Worm (Caenorhabditis elegans) whole organism, L4 larva: ENCODE results near the gene F11D5.7.

Experiments
- Y48G9A.11 ChIP-seq: fragments of 200-800 bp; sonication (Bioruptor generic); IDR thresholded peaks from 2 replicates; pipeline ENCODE4 v1.3.6; 2022; ENCODE audit warnings: missing genetic modification reagents, missing genetic modification characterization, missing compliant biosample characterization
- daf-19 ChIP-seq: fragments of 200-800 bp; sonication (Bioruptor generic); conservative IDR thresholded peaks from 2 replicates; pipeline ENCODE4 v1.3.6; 2022; ENCODE audit warnings: missing genetic modification characterization, missing compliant biosample characterization
- nhr-11 ChIP-seq: fragments of 150-350 bp; optimal IDR thresholded peaks from 2 replicates; lab custom pipeline; 2014; ENCODE audit warnings: missing biosample characterization, missing genetic modification characterization
- snpc-4 ChIP-seq: fragments of 150-350 bp; optimal IDR thresholded peaks from 2 replicates; lab custom pipeline; 2014; ENCODE audit warnings: missing biosample characterization, missing genetic modification characterization
- unc-62 ChIP-seq, 3 experiments: fragments of 150-350 bp in 1 of 3; sonication (generic microtip); optimal IDR thresholded peaks in 2 of 3; peaks in 1 of 3; 1 replicate in 1 of 3; 2 replicates in 2 of 3; lab custom pipeline; 2014 to 2017; ENCODE audit warnings: missing biosample characterization in 3 of 3, missing genetic modification characterization in 3 of 3, missing genetic modification reagents in 3 of 3, missing genotype in 1 of 3
- zip-2 ChIP-seq: fragments of 150-350 bp; optimal IDR thresholded peaks from 2 replicates; lab custom pipeline; 2014; ENCODE audit warnings: missing biosample characterization, missing genetic modification characterization

ce11 chrX:3290147-3290546 is 14.0 kb upstream of the F11D5.7 start:
- no peak for TF ChIP-seq zip-2 (tag; lab: Kevin White, UChicago)
- TF ChIP-seq daf-19 (GFP tag; lab: Robert Waterston, UW): no peak
- TF ChIP-seq Y48G9A.11: no peak
- TF ChIP-seq unc-62 (GFP tag; optimal IDR thresholded peaks at IDR 0.05 in 1 of 2; lab: Kevin White, UChicago): no peak
- no peak for TF ChIP-seq unc-62 (tag; optimal IDR thresholded peaks at IDR 0.05; lab: Kevin White, UChicago)
- no peak for TF ChIP-seq snpc-4 (tag; lab: Kevin White, UChicago)
- TF ChIP-seq nhr-11: no peak
